Worm (Caenorhabditis elegans): Measurements from ENCODE around the gene F10E9.5.

F10E9.5 gene

DNA sequence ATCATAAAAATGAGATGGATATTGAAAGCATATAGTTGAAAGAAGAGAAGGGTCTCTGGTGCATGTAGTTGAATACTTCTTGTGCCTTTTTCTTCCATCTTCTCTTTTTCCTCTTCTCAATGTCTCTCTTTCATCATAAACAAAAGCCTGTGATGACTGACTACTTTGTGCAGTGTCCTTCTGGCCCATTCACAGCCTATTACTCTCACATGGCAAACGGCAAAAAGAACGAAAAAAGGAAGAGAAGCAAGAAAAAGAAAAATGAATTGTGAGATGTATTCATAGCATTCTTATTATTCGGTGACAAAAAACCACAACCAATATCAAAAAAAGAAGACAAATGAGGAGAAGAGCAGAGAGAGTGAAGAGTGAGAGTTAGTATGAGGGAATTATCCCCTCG is 13.8 kb downstream of the F10E9.5 start (continued):
- TF ChIP-seq saeg-2 (GFP tag; IDR thresholded peaks at IDR 0.05) (no peak), R02D3.7 (tag; optimal IDR thresholded peaks at IDR 0.05) (no peak), nhr-6 (tag; optimal IDR thresholded peaks at IDR 0.05) (no peak), daf-19 (GFP tag; conservative IDR thresholded peaks at IDR 0.05) (no peak), pqm-1 (tag; optimal IDR thresholded peaks at IDR 0.05) (no peak), aha-1 (tag) (peak; percentile 7), spr-1 (tag; optimal IDR thresholded peaks at IDR 0.05) (no peak), D1046.2 (GFP tag; IDR thresholded peaks at IDR 0.05) (no peak)

DNA sequence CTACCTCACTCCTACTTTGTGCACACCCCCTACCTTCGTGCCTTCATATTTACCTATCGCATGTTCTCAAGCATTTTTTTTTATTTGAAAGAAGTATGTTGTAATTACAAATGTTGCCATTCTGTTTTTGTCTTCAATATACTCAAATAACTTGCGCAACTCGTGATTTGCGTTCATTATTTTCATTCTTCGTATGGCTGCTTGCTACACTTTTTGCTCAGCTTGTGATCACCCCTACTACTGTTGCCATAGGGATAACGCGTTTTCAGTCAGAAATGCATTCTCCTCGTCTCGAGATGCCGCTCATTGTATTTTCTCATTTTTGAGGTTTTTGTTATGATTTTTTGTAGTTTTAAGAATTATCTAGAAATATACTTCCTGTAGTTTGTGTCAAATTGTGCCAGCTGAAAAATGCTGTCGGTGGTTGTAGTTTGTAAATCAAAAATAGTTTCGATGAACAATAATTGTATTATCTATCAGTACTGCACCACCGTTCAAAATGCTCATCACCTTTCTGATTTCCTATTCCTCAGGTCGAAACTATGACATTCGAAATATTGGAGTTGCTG is 15.3 kb downstream of the F10E9.5 start, which contains the start of gene F10E9.1:
F10E9.1 (plus strand) TSS at position 519 of the 569 bp plus-strand sequence.
- no peak for TF ChIP-seq ceh-28 (tag; optimal IDR thresholded peaks at IDR 0.05)
- TF ChIP-seq nhr-11 (tag; optimal IDR thresholded peaks at IDR 0.05) = peak; percentile 68

DNA sequence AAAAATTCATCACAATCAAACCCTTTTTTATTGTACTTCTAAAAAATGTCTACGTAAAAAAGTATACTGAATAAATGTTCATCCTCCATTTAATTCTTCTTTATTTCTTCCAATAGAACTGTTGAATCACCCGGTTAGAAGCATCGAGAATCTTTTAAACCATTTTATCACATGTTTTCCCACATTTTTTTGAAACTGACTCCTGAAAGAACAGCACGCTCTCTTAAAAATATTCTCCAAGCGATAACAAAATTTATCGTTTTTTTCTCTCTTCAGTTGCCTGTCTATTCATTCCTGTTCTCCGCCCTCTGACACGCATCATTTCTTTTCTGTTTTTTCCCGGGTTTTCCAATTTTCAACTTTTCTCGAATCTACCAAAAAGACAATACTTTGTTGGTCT is 17.0 kb downstream of the F10E9.5 start, which contains the start of gene F10E9.12:
F10E9.12 (plus strand) TSS at position 131 of the 400 bp plus-strand sequence.
- TF ChIP-seq ztf-7 (tag; optimal IDR thresholded peaks at IDR 0.05) (no peak), pqm-1 (tag; optimal IDR thresholded peaks at IDR 0.05) (peak; percentile 4), hlh-11 (tag; optimal IDR thresholded peaks at IDR 0.05) (peak; percentile 30), lsy-2 (tag; optimal IDR thresholded peaks at IDR 0.05) (peak in 1 of 2 experiments; percentile 31), saeg-2 (GFP tag; IDR thresholded peaks at IDR 0.05) (no peak), aha-1 (tag) (peak; percentile 9), T20F7.1 (GFP tag; optimal IDR thresholded peaks at IDR 0.05) (no peak), nhr-48 (tag; optimal IDR thresholded peaks at IDR 0.05) (no peak), hmg-1.1 (GFP tag; IDR thresholded peaks at IDR 0.05) (no peak), dve-1 (tag; optimal IDR thresholded peaks at IDR 0.05; ENCODE audit: insufficient read depth) (peak; percentile 54), egl-43 (GFP tag; IDR thresholded peaks at IDR 0.05) (no peak), nhr-25 (tag; optimal IDR thresholded peaks at IDR 0.05; ENCODE audit: borderline replicate concordance, insufficient read depth) (no peak), hlh-30 (tag; optimal IDR thresholded peaks at IDR 0.05; ENCODE audit: insufficient read depth) (peak; percentile 66), dmd-6 (GFP tag; IDR thresholded peaks at IDR 0.05) (peak; percentile 26; the same call in 1 of the 2 replicates), aly-2 (tag; optimal IDR thresholded peaks at IDR 0.05) (no peak), mdl-1 (tag; optimal IDR thresholded peaks at IDR 0.05) (peak in 1 of 2 experiments; percentile 14), ceh-28 (tag; optimal IDR thresholded peaks at IDR 0.05) (no peak), daf-16 (GFP tag; optimal IDR thresholded peaks at IDR 0.05) (no peak), daf-16 (tag; optimal IDR thresholded peaks at IDR 0.05) (peak; percentile 43), Y105C5A.15 (GFP tag; IDR thresholded peaks at IDR 0.05) (no peak), ama-1 (optimal IDR thresholded peaks at IDR 0.05) (no peak), mep-1 (tag; optimal IDR thresholded peaks at IDR 0.05) (peak; percentile 5), T26A8.4 (GFP tag; IDR thresholded peaks at IDR 0.05) (no peak), ctbp-1 (GFP tag; IDR thresholded peaks at IDR 0.05) (no peak), nhr-28 (tag; optimal IDR thresholded peaks at IDR 0.05) (peak; percentile 1), daf-12 (tag; optimal IDR thresholded peaks at IDR 0.05) (no peak), nhr-111 (GFP tag; optimal IDR thresholded peaks at IDR 0.05) (no peak), nhr-11 (tag; optimal IDR thresholded peaks at IDR 0.05) (no peak), lir-3 (tag; optimal IDR thresholded peaks at IDR 0.05) (no peak), lim-7 (GFP tag; IDR thresholded peaks at IDR 0.05) (no peak)
